Worm (Caenorhabditis elegans) whole organism, early embryonic: ENCODE results near the gene syd-1.

Experiments
- B0310.2 ChIP-seq: sonication (generic microtip); optimal IDR thresholded peaks from 2 replicates; lab custom pipeline; 2016; ENCODE audit warnings: mild to moderate bottlenecking, missing genetic modification characterization, missing compliant biosample characterization
- F13C5.2 ChIP-seq: sonication (generic microtip); optimal IDR thresholded peaks from 2 replicates; lab custom pipeline; 2017; ENCODE audit warnings: mild to moderate bottlenecking, missing genetic modification characterization, inconsistent platforms, missing compliant biosample characterization
- aly-1 ChIP-seq: sonication (generic microtip); optimal IDR thresholded peaks from 2 replicates; lab custom pipeline; 2016; ENCODE audit warnings: missing genetic modification characterization, missing compliant biosample characterization
- ama-1 ChIP-seq: fragments of 150-350 bp; optimal IDR thresholded peaks from 2 replicates; lab custom pipeline; 2014
- ceh-13 ChIP-seq: fragments of 200-800 bp; sonication (Bioruptor generic); optimal IDR thresholded peaks from 2 replicates; lab custom pipeline; 2018; ENCODE audit warnings: mild to moderate bottlenecking, missing genetic modification characterization, missing compliant biosample characterization
- ceh-36 ChIP-seq: sonication (generic microtip); optimal IDR thresholded peaks from 2 replicates; lab custom pipeline; 2016; ENCODE audit warnings: missing genetic modification characterization, inconsistent platforms, missing compliant biosample characterization
- ets-7 ChIP-seq: sonication (generic microtip); optimal IDR thresholded peaks from 2 replicates; lab custom pipeline; 2016; ENCODE audit warnings: missing genotype, missing genetic modification characterization, missing compliant biosample characterization
- flt-1 ChIP-seq: fragments of 200-800 bp; sonication (Bioruptor generic); IDR thresholded peaks from 2 replicates; pipeline ENCODE4 v1.3.6; 2022; ENCODE audit warnings: missing genetic modification characterization, missing compliant biosample characterization
- hmbx-1 ChIP-seq: sonication (generic microtip); optimal IDR thresholded peaks from 2 replicates; lab custom pipeline; 2016; ENCODE audit warnings: mild to moderate bottlenecking, missing genetic modification characterization, missing compliant biosample characterization
- hmg-4 ChIP-seq: fragments of 200-800 bp; sonication (Bioruptor generic); optimal IDR thresholded peaks from 2 replicates; lab custom pipeline; 2018; ENCODE audit warnings: mild to moderate bottlenecking, missing genetic modification characterization, missing compliant biosample characterization
- hnd-1 ChIP-seq: sonication (generic microtip); optimal IDR thresholded peaks from 2 replicates; lab custom pipeline; 2016; ENCODE audit warnings: missing genetic modification characterization, missing compliant biosample characterization
- pes-1 ChIP-seq: fragments of 200-800 bp; sonication (Bioruptor generic); IDR thresholded peaks from 2 replicates; pipeline ENCODE4 v1.3.6; 2022; ENCODE audit warnings: missing genetic modification reagents, missing genetic modification characterization, missing compliant biosample characterization
- scrt-1 ChIP-seq: fragments of 200-800 bp; sonication (Bioruptor generic); IDR thresholded peaks from 2 replicates; pipeline ENCODE4 v1.3.6; 2022; ENCODE audit warnings: missing genetic modification characterization, missing compliant biosample characterization
- sea-1 ChIP-seq: fragments of 200-800 bp; sonication (Bioruptor generic); conservative IDR thresholded peaks from 2 replicates; pipeline ENCODE4 v1.3.6; 2022; ENCODE audit warnings: missing genetic modification characterization, missing compliant biosample characterization
- tbx-11 ChIP-seq: fragments of 200-800 bp; sonication (Bioruptor generic); IDR thresholded peaks from 2 replicates; pipeline ENCODE4 v1.3.6; 2022; ENCODE audit warnings: missing genetic modification characterization, missing compliant biosample characterization
- tbx-37 ChIP-seq: fragments of 200-800 bp; sonication (Bioruptor generic); conservative IDR thresholded peaks from 2 replicates; pipeline ENCODE4 v1.3.6; 2022; ENCODE audit warnings: missing genetic modification reagents, missing genetic modification characterization, missing compliant biosample characterization
- tra-4 ChIP-seq: sonication (generic microtip); optimal IDR thresholded peaks from 2 replicates; lab custom pipeline; 2017; ENCODE audit warnings: missing genetic modification characterization, missing compliant biosample characterization

syd-1 gene

DNA sequence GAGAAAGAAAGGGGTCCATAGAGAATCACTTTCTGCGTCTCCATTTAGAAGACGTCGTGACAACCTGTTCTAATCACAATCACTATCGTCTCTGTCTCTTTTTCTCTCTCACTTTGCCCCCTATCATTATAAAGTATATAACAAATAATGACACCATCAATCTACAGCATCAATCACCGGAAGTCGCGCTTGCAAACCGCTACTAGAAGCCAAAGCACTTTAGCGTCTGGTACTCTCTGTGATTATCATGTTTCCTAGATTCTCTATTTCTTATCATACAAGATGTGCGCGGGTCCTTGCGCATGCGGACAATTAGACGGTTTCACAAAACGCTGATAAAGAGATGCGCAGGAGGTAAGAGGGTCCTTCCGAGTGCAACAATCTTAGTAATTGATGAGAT is 36.5 kb upstream of the syd-1 start:
- TF ChIP-seq aly-1 (tag; lab: Kevin White, UChicago): no peak
- TF ChIP-seq hnd-1 (tag; lab: Kevin White, UChicago): no peak
- TF ChIP-seq ets-7: no peak
- TF ChIP-seq ceh-36 (tag; lab: Kevin White, UChicago): no peak
- TF ChIP-seq tbx-37 (GFP tag; lab: Robert Waterston, UW): no peak
- TF ChIP-seq tra-4 (tag; lab: Kevin White, UChicago): no peak
- TF ChIP-seq pes-1 (GFP tag; lab: Robert Waterston, UW): no peak
- TF ChIP-seq ama-1 (lab: Kevin White, UChicago): no peak
- TF ChIP-seq B0310.2: no peak
- no peak for TF ChIP-seq sea-1
- TF ChIP-seq ceh-13 (GFP tag; lab: Kevin White, UChicago): no peak

DNA sequence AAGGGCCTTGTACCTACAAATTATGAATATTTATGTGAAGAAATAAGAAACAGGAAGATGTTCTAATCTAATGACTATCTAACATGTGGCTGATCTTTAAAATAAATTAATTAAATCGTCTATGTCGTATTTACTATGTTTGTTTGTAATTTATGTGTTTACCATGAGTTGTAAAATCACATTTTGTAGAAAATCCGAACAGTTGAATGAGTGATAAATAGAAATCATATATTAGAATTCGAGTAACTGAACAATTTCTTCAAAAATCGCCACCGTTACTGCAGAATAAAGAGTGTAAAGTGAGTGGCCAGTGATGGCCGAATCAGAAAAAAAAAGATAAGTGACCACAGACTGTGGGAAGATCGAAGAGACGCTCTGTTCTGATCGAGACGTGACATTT is 35.3 kb upstream of the syd-1 start:
- TF ChIP-seq ceh-36 (tag; lab: Kevin White, UChicago) (no peak), tbx-37 (GFP tag; lab: Robert Waterston, UW) (no peak), aly-1 (tag; lab: Kevin White, UChicago) (no peak), tbx-11 (no peak), ama-1 (lab: Kevin White, UChicago) (no peak), hmbx-1 (tag; lab: Kevin White, UChicago) (no peak), sea-1 (no peak), ets-7 (no peak), tra-4 (tag; lab: Kevin White, UChicago) (no peak), ceh-13 (GFP tag; lab: Kevin White, UChicago) (no peak), F13C5.2 (no peak), B0310.2 (no peak), scrt-1 (GFP tag; lab: Robert Waterston, UW) (no peak)

DNA sequence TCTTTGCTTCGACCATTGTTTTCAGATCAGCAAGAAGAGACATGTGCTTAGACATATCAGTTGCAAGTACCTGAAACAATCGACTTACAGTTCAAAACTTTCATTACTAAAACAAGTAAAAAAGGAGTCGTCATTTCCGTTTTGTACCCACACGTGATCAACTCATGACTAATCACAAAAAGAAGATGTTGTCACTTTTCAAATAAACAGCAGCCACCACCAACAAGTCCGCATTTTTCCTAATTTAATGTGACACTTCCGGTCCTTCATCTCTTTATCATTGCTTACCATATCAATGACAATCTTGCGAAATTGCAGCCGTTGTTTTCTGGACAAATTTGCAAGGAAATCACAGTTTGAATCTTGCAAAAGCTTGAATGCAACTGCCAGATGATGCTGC is 33.9 kb upstream of the syd-1 start:
- TF ChIP-seq ets-7: no peak
- TF ChIP-seq ceh-36 (tag; lab: Kevin White, UChicago): no peak
- TF ChIP-seq ceh-13 (GFP tag; lab: Kevin White, UChicago): no peak
- no peak for TF ChIP-seq aly-1 (tag; lab: Kevin White, UChicago)
- TF ChIP-seq scrt-1 (GFP tag; lab: Robert Waterston, UW): no peak
- no peak for TF ChIP-seq sea-1
- no peak for TF ChIP-seq tbx-11
- TF ChIP-seq F13C5.2: no peak
- no peak for TF ChIP-seq hmg-4 (GFP tag; lab: Kevin White, UChicago)
- TF ChIP-seq hnd-1 (tag; lab: Kevin White, UChicago): no peak
- TF ChIP-seq ama-1 (lab: Kevin White, UChicago): no peak
- TF ChIP-seq pes-1 (GFP tag; lab: Robert Waterston, UW): no peak
- no peak for TF ChIP-seq B0310.2

DNA sequence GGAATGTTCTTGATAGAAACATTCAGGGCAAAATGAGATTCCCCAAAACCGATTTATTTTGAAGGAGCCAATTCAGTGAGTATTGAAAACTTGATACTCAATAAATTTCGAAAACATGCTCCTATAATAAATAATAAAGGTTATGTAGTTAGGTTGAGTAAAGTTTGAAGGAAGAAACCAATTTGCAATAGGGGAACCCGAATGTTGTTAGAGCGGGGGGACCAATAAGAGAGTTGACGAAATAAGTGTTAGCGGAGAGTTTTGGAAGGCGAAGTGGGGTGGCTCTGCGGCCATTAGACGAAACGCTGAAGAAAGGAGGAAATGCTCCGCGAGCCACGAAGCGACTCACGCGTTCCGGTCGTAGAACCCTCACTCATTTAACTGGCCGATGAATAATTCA is 30.3 kb upstream of the syd-1 start:
- no peak for TF ChIP-seq flt-1 (GFP tag; lab: Robert Waterston, UW)
- TF ChIP-seq tbx-37 (GFP tag; lab: Robert Waterston, UW): no peak
- no peak for TF ChIP-seq F13C5.2
- TF ChIP-seq sea-1: no peak

- TF ChIP-seq scrt-1 (GFP tag; lab: Robert Waterston, UW) (no peak), hmg-4 (GFP tag; lab: Kevin White, UChicago) (peak; percentile 2), tbx-37 (GFP tag; lab: Robert Waterston, UW) (no peak)
Observed at ce11 chrII:7624272-7624671, 29.6 kb upstream of the syd-1 start.

ce11 chrII:7623466-7623865 is 28.8 kb upstream of the syd-1 start:
- no peak for TF ChIP-seq ceh-36 (tag; lab: Kevin White, UChicago)
- no peak for TF ChIP-seq pes-1 (GFP tag; lab: Robert Waterston, UW)
- no peak for TF ChIP-seq flt-1 (GFP tag; lab: Robert Waterston, UW)
- no peak for TF ChIP-seq ama-1 (lab: Kevin White, UChicago)
- TF ChIP-seq tbx-37 (GFP tag; lab: Robert Waterston, UW): no peak
- TF ChIP-seq hmbx-1 (tag; lab: Kevin White, UChicago): no peak
- TF ChIP-seq scrt-1 (GFP tag; lab: Robert Waterston, UW): no peak
- TF ChIP-seq aly-1 (tag; lab: Kevin White, UChicago): no peak
- no peak for TF ChIP-seq tbx-11
- TF ChIP-seq ceh-13 (GFP tag; lab: Kevin White, UChicago): no peak
- TF ChIP-seq F13C5.2: no peak
- TF ChIP-seq ets-7: no peak
- TF ChIP-seq B0310.2: no peak
- no peak for TF ChIP-seq tra-4 (tag; lab: Kevin White, UChicago)
- no peak for TF ChIP-seq hnd-1 (tag; lab: Kevin White, UChicago)
- TF ChIP-seq hmg-4 (GFP tag; lab: Kevin White, UChicago): no peak

DNA sequence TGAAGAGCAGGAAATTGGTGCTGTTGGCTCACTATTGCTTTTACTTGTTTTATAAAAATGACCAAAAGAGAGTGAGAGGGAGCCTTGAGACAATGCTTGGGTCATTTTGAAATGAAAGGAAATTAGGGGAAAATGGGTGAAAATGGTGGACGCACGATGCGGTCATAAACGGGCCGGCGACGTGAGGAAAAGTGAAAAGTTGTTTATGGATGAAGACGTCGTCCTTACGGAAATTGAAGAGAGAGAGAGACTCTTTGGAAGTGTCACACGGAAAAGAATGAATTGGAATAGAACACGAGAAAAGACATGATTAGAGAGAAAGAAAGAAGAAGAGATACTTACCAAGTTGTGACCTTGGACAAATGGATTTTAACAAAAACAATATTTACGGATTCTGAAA is 26.8 kb upstream of the syd-1 start:
- TF ChIP-seq scrt-1 (GFP tag; lab: Robert Waterston, UW): no peak
- no peak for TF ChIP-seq ceh-36 (tag; lab: Kevin White, UChicago)
- no peak for TF ChIP-seq tra-4 (tag; lab: Kevin White, UChicago)
- no peak for TF ChIP-seq sea-1
- no peak for TF ChIP-seq hmg-4 (GFP tag; lab: Kevin White, UChicago)
- no peak for TF ChIP-seq tbx-11
- no peak for TF ChIP-seq ama-1 (lab: Kevin White, UChicago)
- no peak for TF ChIP-seq B0310.2
- no peak for TF ChIP-seq ceh-13 (GFP tag; lab: Kevin White, UChicago)
- TF ChIP-seq aly-1 (tag; lab: Kevin White, UChicago): no peak
- no peak for TF ChIP-seq hmbx-1 (tag; lab: Kevin White, UChicago)
- no peak for TF ChIP-seq hnd-1 (tag; lab: Kevin White, UChicago)

DNA sequence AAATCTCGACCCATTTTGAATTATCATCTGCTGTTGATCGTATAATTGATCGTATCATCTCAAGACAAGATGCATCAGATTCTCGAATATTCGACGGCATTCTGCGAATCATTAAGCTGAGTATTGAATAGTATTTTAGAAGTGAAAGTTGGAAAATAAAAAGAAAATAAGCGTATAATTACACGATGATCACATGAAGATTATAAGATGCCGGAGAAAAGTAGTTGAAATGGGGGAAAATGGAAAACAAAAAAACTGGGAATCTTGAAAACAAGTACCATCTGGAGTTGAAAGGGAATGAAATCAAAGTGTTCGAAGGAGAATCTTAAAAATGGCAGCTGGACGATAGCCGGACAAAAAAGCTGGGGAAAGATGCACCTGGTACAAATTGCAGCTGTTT is 25.7 kb upstream of the syd-1 start, which contains the start of gene R07G3.8:
Gene R07G3.8 (minus strand): TSS at position 101 of the 400 bp plus-strand sequence.
- no peak for TF ChIP-seq flt-1 (GFP tag; lab: Robert Waterston, UW)
- no peak for TF ChIP-seq ama-1 (lab: Kevin White, UChicago)
- no peak for TF ChIP-seq tbx-11
- TF ChIP-seq sea-1: no peak
- no peak for TF ChIP-seq tra-4 (tag; lab: Kevin White, UChicago)
- no peak for TF ChIP-seq F13C5.2
- no peak for TF ChIP-seq B0310.2
- no peak for TF ChIP-seq tbx-37 (GFP tag; lab: Robert Waterston, UW)
- TF ChIP-seq hmbx-1 (tag; lab: Kevin White, UChicago): no peak
- TF ChIP-seq ceh-13 (GFP tag; lab: Kevin White, UChicago): no peak
- TF ChIP-seq hnd-1 (tag; lab: Kevin White, UChicago): no peak
- TF ChIP-seq pes-1 (GFP tag; lab: Robert Waterston, UW): no peak
- no peak for TF ChIP-seq ceh-36 (tag; lab: Kevin White, UChicago)
- TF ChIP-seq aly-1 (tag; lab: Kevin White, UChicago): no peak
- no peak for TF ChIP-seq hmg-4 (GFP tag; lab: Kevin White, UChicago)
- TF ChIP-seq ets-7: no peak
